Fruit fly (Drosophila melanogaster): Measurements from ENCODE around the gene dia.

dm6 chr2L:20809229-20809628 lies 51.3 kb downstream of the dia start:
- no peak for TF ChIP-seq pdm3 (GFP tag; optimal IDR thresholded peaks at IDR 0.05)
- TF ChIP-seq CG6792 (GFP tag; optimal IDR thresholded peaks at IDR 0.05), result no peak
- TF ChIP-seq CG31627 (GFP tag; optimal IDR thresholded peaks at IDR 0.05), result no peak
- TF ChIP-seq OdsH (GFP tag; optimal IDR thresholded peaks at IDR 0.05), result no peak
- TF ChIP-seq salr (GFP tag; optimal IDR thresholded peaks at IDR 0.05), result no peak
- no peak for TF ChIP-seq Sox102F (GFP tag; optimal IDR thresholded peaks at IDR 0.05)
- no peak for TF ChIP-seq fd85E (GFP tag; optimal IDR thresholded peaks at IDR 0.05)
- TF ChIP-seq Hr38 (GFP tag; optimal IDR thresholded peaks at IDR 0.05), result no peak
- TF ChIP-seq cyc (GFP tag; optimal IDR thresholded peaks at IDR 0.05), result no peak
- no peak for TF ChIP-seq spab (GFP tag; optimal IDR thresholded peaks at IDR 0.05)
- no peak for TF ChIP-seq CG9139 (GFP tag; optimal IDR thresholded peaks at IDR 0.05)
- TF ChIP-seq CG8119 (GFP tag; IDR thresholded peaks at IDR 0.05), result no peak
